Fruit fly (Drosophila melanogaster) whole organism, embryonic: ENCODE results near the gene CG7860.

Experiments used
- CG13296 ChIP-seq: fragments of 200-800 bp; sonication (Bioruptor generic); optimal IDR thresholded peaks from 3 replicates; lab custom pipeline; 2018; ENCODE audit warnings: missing biosample characterization, mild to moderate bottlenecking, missing genetic modification characterization
- CG13624 ChIP-seq: fragments of 200-800 bp; sonication (Bioruptor generic); optimal IDR thresholded peaks from 2 replicates; lab custom pipeline; 2016; ENCODE audit warnings: missing biosample characterization, missing genetic modification characterization
- CG17186 ChIP-seq: fragments of 200-800 bp; sonication (Bioruptor generic); optimal IDR thresholded peaks from 3 replicates; lab custom pipeline; 2017; ENCODE audit warnings: missing biosample characterization, missing genetic modification reagents, missing genetic modification characterization
- CG2889 ChIP-seq: fragments of 200-800 bp; sonication (Bioruptor generic); IDR thresholded peaks from 3 replicates; pipeline ENCODE4 v1.3.6; 2022; ENCODE audit warnings: missing biosample characterization, missing genetic modification characterization
- Ravus ChIP-seq: fragments of 200-800 bp; sonication (Bioruptor generic); IDR thresholded peaks from 2 replicates; pipeline ENCODE4 v1.3.6; 2022; ENCODE audit warnings: missing biosample characterization, missing genetic modification characterization
- Sry-β ChIP-seq: fragments of 200-800 bp; sonication (Bioruptor generic); optimal IDR thresholded peaks from 2 replicates; lab custom pipeline; 2018; ENCODE audit warnings: missing biosample characterization, mild to moderate bottlenecking, missing genetic modification characterization, moderate library complexity
- run ChIP-seq: fragments of 200-800 bp; sonication (Bioruptor generic); optimal IDR thresholded peaks from 3 replicates; lab custom pipeline; 2018; ENCODE audit warnings: missing biosample characterization, mild to moderate bottlenecking, missing genetic modification characterization
- stc ChIP-seq: fragments of 200-800 bp; sonication (Bioruptor generic); IDR thresholded peaks from 2 replicates; pipeline ENCODE4 v1.3.6; 2022; ENCODE audit warnings: missing biosample characterization, missing genetic modification characterization

- TF ChIP-seq run (no peak), stc (GFP tag; lab: Robert Waterston, UW) (no peak), CG2889 (GFP tag; lab: Robert Waterston, UW) (no peak), CG13296 (GFP tag; lab: Kevin White, UChicago) (no peak), CG13624 (GFP tag; lab: Kevin White, UChicago) (no peak), Ravus (no peak), CG17186 (GFP tag; lab: Kevin White, UChicago) (no peak), Sry-β (GFP tag; lab: Kevin White, UChicago) (no peak)
These were observed 15.1 kb downstream of the CG7860 start for dm6 chrX:15583842-15584441.
